Worm (Caenorhabditis elegans) whole organism, L2 larva: Measurements from ENCODE around the gene nhr-188.
A peak's percentile ranks its signal among the peaks of the same experiment; 100 is the strongest.

ENCODE experiments used
- blmp-1 ChIP-seq: sonication (generic microtip); optimal IDR thresholded peaks from 2 replicates; lab custom pipeline; 2017; ENCODE audit warnings: missing genetic modification characterization, mild to moderate bottlenecking, missing compliant biosample characterization, antibody characterized with exemption, moderate library complexity; ENCODE audit not compliant: insufficient read depth
- mab-5 ChIP-seq: fragments of 150-350 bp; optimal IDR thresholded peaks from 2 replicates; lab custom pipeline; 2014; ENCODE audit warnings: missing biosample characterization, missing genetic modification characterization
- mdl-1 ChIP-seq, 2 experiments: fragments of 150-350 bp in 1 of 2; sonication (generic microtip) in 1 of 2; optimal IDR thresholded peaks; 2 replicates each; lab custom pipeline; 2017; ENCODE audit warnings: missing biosample characterization in 2 of 2, missing genetic modification characterization in 2 of 2
- nhr-237 ChIP-seq: fragments of 150-350 bp; optimal IDR thresholded peaks from 2 replicates; lab custom pipeline; 2014; ENCODE audit warnings: missing biosample characterization, missing genetic modification characterization
- nhr-77 ChIP-seq: fragments of 150-350 bp; optimal IDR thresholded peaks from 2 replicates; lab custom pipeline; 2014; ENCODE audit warnings: missing biosample characterization, missing genetic modification characterization
- skn-1 ChIP-seq: sonication (generic microtip); optimal IDR thresholded peaks from 2 replicates; lab custom pipeline; 2017; ENCODE audit warnings: missing biosample characterization, missing genetic modification characterization
- unc-62 ChIP-seq: fragments of 150-350 bp; optimal IDR thresholded peaks from 2 replicates; lab custom pipeline; 2014; ENCODE audit warnings: missing biosample characterization, missing genetic modification reagents, missing genetic modification characterization
- ztf-4 ChIP-seq: fragments of 150-350 bp; optimal IDR thresholded peaks from 2 replicates; lab custom pipeline; 2014; ENCODE audit warnings: missing biosample characterization, missing genetic modification characterization

DNA sequence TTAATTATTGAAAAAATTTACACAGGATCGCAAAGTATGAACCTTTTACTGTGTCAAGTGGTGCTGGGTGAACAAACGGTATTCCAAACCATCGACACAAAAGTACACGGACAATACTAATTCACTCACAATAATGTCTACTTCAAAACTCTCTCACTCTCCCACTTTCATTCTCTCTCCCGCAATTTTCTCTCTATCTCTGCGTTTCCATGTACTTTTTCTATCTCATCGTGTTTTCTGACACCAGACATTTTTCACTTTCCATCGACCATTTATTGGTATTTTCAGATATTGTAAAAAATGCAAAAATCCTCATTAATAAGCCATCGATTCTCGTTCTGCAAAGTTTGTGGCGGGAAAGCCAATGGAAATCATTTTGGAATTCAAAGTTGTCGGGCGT is 48.2 kb upstream of the nhr-188 start, which contains the start of gene nhr-156:
- TF ChIP-seq mab-5 (tag; lab: Kevin White, UChicago) (no peak), skn-1 (tag; lab: Kevin White, UChicago) (no peak), ztf-4 (no peak), nhr-237 (no peak), nhr-77 (tag; lab: Kevin White, UChicago) (no peak), blmp-1 (peak; percentile 9), unc-62 (GFP tag; lab: Kevin White, UChicago) (no peak), mdl-1 (tag; optimal IDR thresholded peaks at IDR 0.05; lab: Kevin White, UChicago) (no peak)
